Worm (Caenorhabditis elegans) whole organism, L4 larva: ENCODE data around the gene cut-1.

ENCODE experiments used
- F49E8.2 ChIP-seq: sonication (generic microtip); optimal IDR thresholded peaks from 2 replicates; lab custom pipeline; 2016; ENCODE audit warnings: missing compliant biosample characterization, mild to moderate bottlenecking, missing genetic modification characterization, borderline replicate concordance
- R02D3.7 ChIP-seq: fragments of 150-350 bp; sonication (generic microtip); optimal IDR thresholded peaks from 3 replicates; lab custom pipeline; 2014; ENCODE audit warnings: missing biosample characterization, missing genetic modification characterization
- T20F7.1 ChIP-seq: fragments of 200-800 bp; sonication (Bioruptor generic); optimal IDR thresholded peaks from 2 replicates; lab custom pipeline; 2018; ENCODE audit warnings: mild to moderate bottlenecking, missing genetic modification characterization, missing compliant biosample characterization
- T26A8.4 ChIP-seq: fragments of 200-800 bp; sonication (Bioruptor generic); IDR thresholded peaks from 2 replicates; pipeline ENCODE4 v1.3.6; 2022; ENCODE audit warnings: missing genetic modification characterization, missing compliant biosample characterization
- Y48G9A.11 ChIP-seq: fragments of 200-800 bp; sonication (Bioruptor generic); IDR thresholded peaks from 2 replicates; pipeline ENCODE4 v1.3.6; 2022; ENCODE audit warnings: missing genetic modification reagents, missing genetic modification characterization, missing compliant biosample characterization
- aly-2 ChIP-seq: sonication (generic microtip); optimal IDR thresholded peaks from 2 replicates; lab custom pipeline; 2018; ENCODE audit warnings: missing biosample characterization, missing genetic modification characterization
- ama-1 ChIP-seq: fragments of 150-350 bp; optimal IDR thresholded peaks from 2 replicates; lab custom pipeline; 2014; ENCODE audit warnings: inconsistent platforms, mixed read lengths
- cey-2 ChIP-seq: sonication (generic microtip); optimal IDR thresholded peaks from 3 replicates; lab custom pipeline; 2017; ENCODE audit warnings: missing genetic modification characterization, mild to moderate bottlenecking, missing compliant biosample characterization, antibody characterized with exemption, borderline replicate concordance; ENCODE audit not compliant: insufficient read depth
- daf-12 ChIP-seq: fragments of 150-350 bp; optimal IDR thresholded peaks from 2 replicates; lab custom pipeline; 2014; ENCODE audit warnings: missing biosample characterization, missing genetic modification reagents, missing genetic modification characterization
- daf-19 ChIP-seq: fragments of 200-800 bp; sonication (Bioruptor generic); conservative IDR thresholded peaks from 2 replicates; pipeline ENCODE4 v1.3.6; 2022; ENCODE audit warnings: missing genetic modification characterization, missing compliant biosample characterization
- daf-8 ChIP-seq: fragments of 200-800 bp; sonication (Bioruptor generic); IDR thresholded peaks from 2 replicates; pipeline ENCODE4 v1.3.6; 2022; ENCODE audit warnings: missing genetic modification characterization, missing compliant biosample characterization
- dmd-8 ChIP-seq: fragments of 200-800 bp; sonication (Bioruptor generic); IDR thresholded peaks from 2 replicates; pipeline ENCODE4 v1.3.6; 2022; ENCODE audit warnings: missing genetic modification characterization, missing compliant biosample characterization
- dmd-9 ChIP-seq: fragments of 200-800 bp; sonication (Bioruptor generic); IDR thresholded peaks from 2 replicates; pipeline ENCODE4 v1.3.6; 2022; ENCODE audit warnings: missing genetic modification reagents, missing genetic modification characterization, missing compliant biosample characterization
- dve-1 ChIP-seq: sonication (generic microtip); optimal IDR thresholded peaks from 2 replicates; lab custom pipeline; 2017; ENCODE audit warnings: antibody characterized with exemption, mild to moderate bottlenecking, missing genetic modification characterization, missing compliant biosample characterization; ENCODE audit not compliant: insufficient read depth
- fos-1 ChIP-seq: fragments of 150-350 bp; optimal IDR thresholded peaks from 2 replicates; lab custom pipeline; 2014; ENCODE audit warnings: missing biosample characterization, missing genetic modification characterization
- gei-8 ChIP-seq: fragments of 200-800 bp; sonication (Bioruptor generic); optimal IDR thresholded peaks from 2 replicates; lab custom pipeline; 2018; ENCODE audit warnings: mild to moderate bottlenecking, missing genetic modification characterization, missing compliant biosample characterization
- hif-1 ChIP-seq, 2 experiments: sonication (generic microtip); optimal IDR thresholded peaks; 2 replicates each; lab custom pipeline; 2016 to 2017; ENCODE audit warnings: missing compliant biosample characterization in 2 of 2, missing genetic modification characterization in 2 of 2, missing genetic modification reagents in 2 of 2, missing genotype in 2 of 2, mild to moderate bottlenecking in 1 of 2
- hlh-11 ChIP-seq: fragments of 200-800 bp; sonication (Bioruptor generic); optimal IDR thresholded peaks from 2 replicates; lab custom pipeline; 2018; ENCODE audit warnings: mild to moderate bottlenecking, missing genetic modification characterization, missing compliant biosample characterization
- lin-13 ChIP-seq: fragments of 150-350 bp; optimal IDR thresholded peaks from 2 replicates; lab custom pipeline; 2014; ENCODE audit warnings: missing biosample characterization, missing genetic modification reagents, missing genetic modification characterization
- lin-29 ChIP-seq: fragments of 200-800 bp; sonication (Bioruptor generic); IDR thresholded peaks from 2 replicates; pipeline ENCODE4 v1.3.6; 2022; ENCODE audit warnings: missing genetic modification reagents, missing genetic modification characterization, missing compliant biosample characterization
- lin-38 ChIP-seq: fragments of 200-800 bp; sonication (Bioruptor generic); IDR thresholded peaks from 2 replicates; pipeline ENCODE4 v1.3.6; 2022; ENCODE audit warnings: missing genetic modification reagents, missing genetic modification characterization, missing compliant biosample characterization
- lsy-2 ChIP-seq, 2 experiments: fragments of 150-350 bp in 1 of 2; sonication (generic microtip) in 1 of 2; optimal IDR thresholded peaks; 2 replicates each; lab custom pipeline; 2014 to 2017; ENCODE audit warnings: missing biosample characterization in 2 of 2, missing genetic modification characterization in 2 of 2
- mep-1 ChIP-seq: fragments of 150-350 bp; sonication (generic microtip); optimal IDR thresholded peaks from 3 replicates; lab custom pipeline; 2014; ENCODE audit warnings: missing biosample characterization, missing genetic modification characterization
- mes-2 ChIP-seq: sonication (generic microtip); optimal IDR thresholded peaks from 2 replicates; lab custom pipeline; 2016; ENCODE audit warnings: missing genotype, mild to moderate bottlenecking, missing genetic modification characterization, missing compliant biosample characterization; ENCODE audit not compliant: poor library complexity, severe bottlenecking
- mxl-3 ChIP-seq: fragments of 200-800 bp; sonication (Bioruptor generic); optimal IDR thresholded peaks from 2 replicates; lab custom pipeline; 2018; ENCODE audit warnings: mild to moderate bottlenecking, missing genetic modification characterization, missing compliant biosample characterization
- nhr-111 ChIP-seq: fragments of 200-800 bp; sonication (Bioruptor generic); optimal IDR thresholded peaks from 2 replicates; lab custom pipeline; 2018; ENCODE audit warnings: mild to moderate bottlenecking, missing genetic modification characterization, missing compliant biosample characterization
- nhr-237 ChIP-seq: sonication (generic microtip); optimal IDR thresholded peaks from 2 replicates; lab custom pipeline; 2017; ENCODE audit warnings: missing biosample characterization, missing genetic modification characterization
- nhr-28 ChIP-seq: fragments of 150-350 bp; optimal IDR thresholded peaks from 2 replicates; lab custom pipeline; 2014; ENCODE audit warnings: missing biosample characterization, missing genetic modification characterization
- nhr-41 ChIP-seq: fragments of 200-800 bp; sonication (Bioruptor generic); IDR thresholded peaks from 2 replicates; pipeline ENCODE4 v1.3.6; 2022; ENCODE audit warnings: missing genetic modification reagents, missing genetic modification characterization, missing compliant biosample characterization
- nhr-6 ChIP-seq: fragments of 150-350 bp; optimal IDR thresholded peaks from 2 replicates; lab custom pipeline; 2014; ENCODE audit warnings: missing biosample characterization, missing genetic modification characterization
- sdz-12 ChIP-seq: fragments of 200-800 bp; sonication (Bioruptor generic); optimal IDR thresholded peaks from 2 replicates; lab custom pipeline; 2018; ENCODE audit warnings: mild to moderate bottlenecking, missing genetic modification characterization, missing compliant biosample characterization
- spr-1 ChIP-seq: sonication (generic microtip); optimal IDR thresholded peaks from 2 replicates; lab custom pipeline; 2016; ENCODE audit warnings: mild to moderate bottlenecking, missing genetic modification characterization, missing compliant biosample characterization
- tag-97 ChIP-seq: fragments of 200-800 bp; sonication (Bioruptor generic); IDR thresholded peaks from 2 replicates; pipeline ENCODE4 v1.3.6; 2022; ENCODE audit warnings: missing genetic modification characterization, missing compliant biosample characterization
- unc-62 ChIP-seq, 3 experiments: fragments of 150-350 bp in 1 of 3; sonication (generic microtip); optimal IDR thresholded peaks in 2 of 3; peaks in 1 of 3; 1 replicate in 1 of 3; 2 replicates in 2 of 3; lab custom pipeline; 2014 to 2017; ENCODE audit warnings: missing biosample characterization in 3 of 3, missing genetic modification characterization in 3 of 3, missing genetic modification reagents in 3 of 3, missing genotype in 1 of 3
- zfp-3 ChIP-seq: fragments of 200-800 bp; sonication (Bioruptor generic); conservative IDR thresholded peaks from 2 replicates; pipeline ENCODE4 v1.3.6; 2022; ENCODE audit warnings: missing genetic modification reagents, missing genetic modification characterization, missing compliant biosample characterization
- zip-11 ChIP-seq: fragments of 200-800 bp; sonication (Bioruptor generic); IDR thresholded peaks from 2 replicates; pipeline ENCODE4 v1.3.6; 2022; ENCODE audit warnings: missing genetic modification characterization, missing compliant biosample characterization
- ztf-11 ChIP-seq: fragments of 150-350 bp; optimal IDR thresholded peaks from 2 replicates; lab custom pipeline; 2014; ENCODE audit warnings: missing biosample characterization, missing genetic modification characterization

Gene cut-1

ce11 chrII:11224045-11224481 is 44.9 kb upstream of the cut-1 start (continued):
- TF ChIP-seq aly-2 (tag; lab: Kevin White, UChicago) (no peak), dmd-9 (GFP tag; lab: Robert Waterston, UW) (no peak), cey-2 (tag; lab: Kevin White, UChicago) (no peak), sdz-12 (GFP tag; lab: Kevin White, UChicago) (no peak), nhr-6 (tag; lab: Kevin White, UChicago) (peak; percentile 71), lin-29 (GFP tag; lab: Robert Waterston, UW) (no peak), daf-8 (GFP tag; lab: Robert Waterston, UW) (no peak), ama-1 (lab: Kevin White, UChicago) (peak; percentile 98), Y48G9A.11 (GFP tag; lab: Robert Waterston, UW) (peak; percentile 76), spr-1 (tag; lab: Kevin White, UChicago) (peak; percentile 66), nhr-237 (peak; percentile 34), fos-1 (no peak), mxl-3 (peak; percentile 71), daf-19 (GFP tag; lab: Robert Waterston, UW) (peak; percentile 67; the same call in 1 of the 2 replicates), tag-97 (no peak)

DNA sequence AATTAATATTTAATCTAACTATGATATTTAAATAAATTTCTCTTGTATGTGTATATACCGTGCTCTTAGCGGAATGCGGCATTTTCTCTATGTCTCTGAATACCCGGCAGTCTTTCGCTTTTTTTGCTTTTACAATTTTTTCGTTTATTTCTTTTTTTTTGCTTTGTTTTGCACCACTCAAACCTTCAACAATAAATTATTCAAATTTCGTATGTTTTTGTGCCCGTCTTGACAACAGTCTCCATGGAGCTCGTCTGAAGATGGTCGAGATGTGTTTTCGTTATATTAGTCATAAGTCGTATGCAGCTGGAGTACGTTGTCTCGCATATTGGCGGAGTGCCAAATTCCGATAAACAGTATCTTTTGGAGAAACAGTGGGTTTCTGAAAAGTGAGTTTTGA is 42.5 kb upstream of the cut-1 start, which contains the start of gene T06D8.2:
T06D8.2 (plus strand) TSS at position 301 of the 400 bp plus-strand sequence.
- TF ChIP-seq gei-8 (GFP tag; lab: Kevin White, UChicago) = no peak
- no peak for TF ChIP-seq daf-12 (tag; lab: Kevin White, UChicago)
- no peak for TF ChIP-seq tag-97
- no peak for TF ChIP-seq nhr-111
- no peak for TF ChIP-seq zip-11 (GFP tag; lab: Robert Waterston, UW)
- TF ChIP-seq, all 104 proteins: peak for 0

DNA sequence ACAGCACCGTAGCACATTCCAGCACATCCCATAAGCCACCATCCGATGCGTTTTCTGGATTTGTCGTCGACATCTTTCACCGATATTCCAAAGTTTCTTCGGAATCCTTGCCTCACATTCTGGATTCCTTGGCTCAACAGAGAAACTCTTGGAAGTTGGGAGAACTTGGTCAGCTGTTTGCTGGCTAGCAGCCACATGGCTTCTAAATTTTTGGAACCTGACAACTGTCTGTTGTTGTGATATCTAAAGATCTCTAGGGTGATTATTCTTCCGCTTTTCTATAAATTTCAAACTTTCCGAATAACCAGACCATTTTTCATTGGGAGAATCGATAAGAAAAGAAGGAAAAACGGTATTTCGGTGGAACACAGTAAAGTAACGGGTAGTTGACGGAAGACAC is 34.2 kb upstream of the cut-1 start, which contains the start of gene cox-15:
cox-15 (minus strand) TSS at position 202 of the 400 bp plus-strand sequence.
- TF ChIP-seq hlh-11 = no peak
- peak; percentile 38; the same call in 1 of the 2 replicates for TF ChIP-seq dmd-8 (GFP tag; lab: Robert Waterston, UW)
- TF ChIP-seq ztf-11 (tag; lab: Kevin White, UChicago) = no peak
- no peak for TF ChIP-seq nhr-6 (tag; lab: Kevin White, UChicago)
- 0 out of 2 replicates have a peak, but pooled peaks have one; percentile 32 for TF ChIP-seq lin-38 (GFP tag; lab: Robert Waterston, UW)
- TF ChIP-seq hif-1 (tag; optimal IDR thresholded peaks at IDR 0.05; lab: Kevin White, UChicago) = no peak
- TF ChIP-seq T26A8.4 (GFP tag; lab: Robert Waterston, UW) = peak; percentile 34
- TF ChIP-seq ama-1 (lab: Kevin White, UChicago) = peak; percentile 64

- TF ChIP-seq T20F7.1 (GFP tag; lab: Kevin White, UChicago) (peak; percentile 92), lsy-2 (tag; optimal IDR thresholded peaks at IDR 0.05; lab: Kevin White, UChicago) (peak in 1 of 2 experiments; percentile 35), mes-2 (tag; lab: Kevin White, UChicago) (peak; percentile 43), lin-13 (GFP tag; lab: Kevin White, UChicago) (peak; percentile 2), mep-1 (tag; lab: Kevin White, UChicago) (peak; percentile 48), zfp-3 (GFP tag; lab: Robert Waterston, UW) (no peak), dve-1 (tag; lab: Kevin White, UChicago) (peak; percentile 12), lin-38 (GFP tag; lab: Robert Waterston, UW) (peak; percentile 53), R02D3.7 (no peak), unc-62 (GFP tag; optimal IDR thresholded peaks at IDR 0.05 in 1 of 2; lab: Kevin White, UChicago) (no peak), unc-62 (tag; optimal IDR thresholded peaks at IDR 0.05; lab: Kevin White, UChicago) (no peak), F49E8.2 (tag; lab: Kevin White, UChicago) (peak; percentile 2), nhr-28 (tag; lab: Kevin White, UChicago) (peak; percentile 18), nhr-41 (GFP tag; lab: Robert Waterston, UW) (no peak)
Measured at ce11 chrII:11236274-11236673, 32.6 kb upstream of the cut-1 start, which contains the start of gene cchl-1. Gene cchl-1, minus strand, starts transcription at chrII:11236387.
